Fruit fly (Drosophila melanogaster) whole organism, embryonic: ENCODE measurements around the gene CG43638.

Experiments
- Awh ChIP-seq: fragments of 200-800 bp; sonication (Bioruptor generic); IDR thresholded peaks from 2 replicates; pipeline ENCODE4, ENCODE4 v1.3.6; 2022; ENCODE audit warnings: missing biosample characterization, missing genetic modification characterization
- CG10431 ChIP-seq: fragments of 200-800 bp; sonication (Bioruptor generic); optimal IDR thresholded peaks from 3 replicates; lab custom pipeline; 2018; ENCODE audit warnings: missing biosample characterization, mild to moderate bottlenecking, missing genetic modification characterization
- CG12391 ChIP-seq: fragments of 200-800 bp; sonication (Bioruptor generic); optimal IDR thresholded peaks from 3 replicates; lab custom pipeline; 2018; ENCODE audit warnings: missing biosample characterization, mild to moderate bottlenecking, missing genetic modification characterization, moderate library complexity
- CG13894 ChIP-seq: fragments of 200-800 bp; sonication (Bioruptor generic); optimal IDR thresholded peaks from 3 replicates; lab custom pipeline; 2018; ENCODE audit warnings: missing biosample characterization, mild to moderate bottlenecking, missing genetic modification characterization, moderate library complexity
- CG14710 ChIP-seq: fragments of 200-800 bp; sonication (Bioruptor generic); optimal IDR thresholded peaks from 3 replicates; lab custom pipeline; 2019; ENCODE audit warnings: missing biosample characterization, mild to moderate bottlenecking, missing genetic modification characterization, moderate library complexity
- CG15269 ChIP-seq: fragments of 200-800 bp; sonication (Bioruptor generic); optimal IDR thresholded peaks from 2 replicates; lab custom pipeline; 2018; ENCODE audit warnings: missing biosample characterization, mild to moderate bottlenecking, missing genetic modification characterization, moderate library complexity
- CG17359 ChIP-seq: fragments of 200-800 bp; sonication (Bioruptor generic); optimal IDR thresholded peaks from 3 replicates; lab custom pipeline; 2018; ENCODE audit warnings: missing biosample characterization, mild to moderate bottlenecking, missing genetic modification characterization, moderate library complexity
- CG18599 ChIP-seq: fragments of 200-800 bp; sonication (Bioruptor generic); optimal IDR thresholded peaks from 3 replicates; lab custom pipeline; 2017; ENCODE audit warnings: missing biosample characterization, missing genetic modification characterization, mild to moderate bottlenecking, moderate library complexity, missing genetic modification reagents
- CG2120 ChIP-seq: fragments of 200-800 bp; sonication (Bioruptor generic); optimal IDR thresholded peaks from 3 replicates; lab custom pipeline; 2016; ENCODE audit warnings: missing biosample characterization, missing genetic modification characterization
- CG2678 ChIP-seq: fragments of 200-800 bp; sonication (Bioruptor generic); optimal IDR thresholded peaks from 3 replicates; lab custom pipeline; 2019; ENCODE audit warnings: missing biosample characterization, mild to moderate bottlenecking, missing genetic modification characterization, moderate library complexity
- CG2712 ChIP-seq: fragments of 200-800 bp; optimal IDR thresholded peaks from 3 replicates; lab custom pipeline; 2019; ENCODE audit warnings: missing biosample characterization, mild to moderate bottlenecking, missing genetic modification characterization, moderate library complexity
- CG31365 ChIP-seq: fragments of 200-800 bp; sonication (Bioruptor generic); optimal IDR thresholded peaks from 2 replicates; lab custom pipeline; 2018; ENCODE audit warnings: missing biosample characterization, mild to moderate bottlenecking, missing genetic modification characterization
- CG33557 ChIP-seq: fragments of 200-800 bp; sonication (Bioruptor generic); optimal IDR thresholded peaks from 2 replicates; lab custom pipeline; 2019; ENCODE audit warnings: missing biosample characterization, mild to moderate bottlenecking, missing genetic modification characterization, moderate library complexity
- CG6813 ChIP-seq: fragments of 200-800 bp; sonication (Bioruptor generic); optimal IDR thresholded peaks from 2 replicates; lab custom pipeline; 2017; ENCODE audit warnings: missing biosample characterization, missing genetic modification characterization, mild to moderate bottlenecking, moderate library complexity, missing genetic modification reagents
- CG7556 ChIP-seq: fragments of 200-800 bp; sonication (Bioruptor generic); optimal IDR thresholded peaks from 2 replicates; lab custom pipeline; 2017; ENCODE audit warnings: missing biosample characterization, mild to moderate bottlenecking, missing genetic modification characterization
- CG7839 ChIP-seq: fragments of 200-800 bp; sonication (Bioruptor generic); optimal IDR thresholded peaks from 3 replicates; lab custom pipeline; 2018; ENCODE audit warnings: missing biosample characterization, mild to moderate bottlenecking, missing genetic modification characterization, moderate library complexity
- CG8924 ChIP-seq: fragments of 200-800 bp; optimal IDR thresholded peaks from 3 replicates; lab custom pipeline; 2019; ENCODE audit warnings: missing biosample characterization, mild to moderate bottlenecking, missing genetic modification characterization, moderate library complexity
- CG9727 ChIP-seq: fragments of 200-800 bp; sonication (Bioruptor generic); optimal IDR thresholded peaks from 3 replicates; lab custom pipeline; 2017; ENCODE audit warnings: missing biosample characterization, mild to moderate bottlenecking, missing genetic modification characterization
- Camta ChIP-seq: fragments of 200-800 bp; sonication (Bioruptor generic); optimal IDR thresholded peaks from 2 replicates; lab custom pipeline; 2016; ENCODE audit warnings: missing biosample characterization, missing genetic modification characterization
- Doc2 ChIP-seq: fragments of 200-800 bp; sonication (Bioruptor generic); IDR thresholded peaks from 2 replicates; pipeline ENCODE4 v1.3.6; 2022; ENCODE audit warnings: missing biosample characterization, missing genetic modification characterization
- E2f2 ChIP-seq: fragments of 200-800 bp; sonication (Bioruptor generic); IDR thresholded peaks from 2 replicates; pipeline ENCODE4 v1.3.6; 2022; ENCODE audit warnings: missing biosample characterization, missing genetic modification characterization
- Fer1 ChIP-seq: fragments of 200-800 bp; sonication (Bioruptor generic); optimal IDR thresholded peaks from 2 replicates; lab custom pipeline; 2017; ENCODE audit warnings: missing biosample characterization, mild to moderate bottlenecking, missing genetic modification characterization
- Fer3 ChIP-seq: fragments of 200-800 bp; sonication (Bioruptor generic); optimal IDR thresholded peaks from 2 replicates; lab custom pipeline; 2018; ENCODE audit warnings: missing biosample characterization, mild to moderate bottlenecking, missing genetic modification characterization, moderate library complexity
- Hand ChIP-seq: fragments of 200-800 bp; sonication (Bioruptor generic); optimal IDR thresholded peaks from 2 replicates; lab custom pipeline; 2017; ENCODE audit warnings: mild to moderate bottlenecking, missing biosample characterization, missing genetic modification reagents, missing genetic modification characterization
- Hr51 ChIP-seq, 2 experiments: fragments of 200-800 bp; sonication (Bioruptor generic); optimal IDR thresholded peaks; 2 replicates in 1 of 2; 3 replicates in 1 of 2; lab custom pipeline; 2016 to 2018; ENCODE audit warnings: missing biosample characterization in 2 of 2, missing genetic modification characterization in 2 of 2, mild to moderate bottlenecking in 1 of 2, moderate library complexity in 1 of 2
- Hr78 ChIP-seq, 2 experiments: fragments of 200-800 bp in 1 of 2; fragments of >200 bp in 1 of 2; sonication (Bioruptor generic) in 1 of 2; optimal IDR thresholded peaks; 2 replicates each; lab custom pipeline; 2017 to 2019; ENCODE audit warnings: missing biosample characterization in 2 of 2, missing genetic modification characterization in 2 of 2, mild to moderate bottlenecking in 1 of 2, moderate library complexity in 1 of 2
- NK7.1 ChIP-seq: fragments of 200-800 bp; sonication (Bioruptor generic); optimal IDR thresholded peaks from 3 replicates; lab custom pipeline; 2016; ENCODE audit warnings: missing biosample characterization, missing genetic modification characterization
- Nf-YA ChIP-seq: fragments of 200-800 bp; sonication (Bioruptor generic); IDR thresholded peaks from 2 replicates; pipeline ENCODE4 v1.3.6; 2022; ENCODE audit warnings: missing biosample characterization, missing genetic modification characterization
- PHDP ChIP-seq: fragments of 200-800 bp; sonication (Bioruptor generic); optimal IDR thresholded peaks from 3 replicates; lab custom pipeline; 2018; ENCODE audit warnings: missing biosample characterization, mild to moderate bottlenecking, missing genetic modification characterization, moderate library complexity
- Rfx ChIP-seq: fragments of 200-800 bp; sonication (Bioruptor generic); IDR thresholded peaks from 2 replicates; pipeline ENCODE4 v1.3.6; 2022; ENCODE audit warnings: missing biosample characterization, missing genetic modification characterization
- Side ChIP-seq: fragments of 200-800 bp; sonication (Bioruptor generic); optimal IDR thresholded peaks from 2 replicates; lab custom pipeline; 2016; ENCODE audit warnings: missing biosample characterization, missing genetic modification characterization
- Six4 ChIP-seq: fragments of 200-800 bp; sonication (Bioruptor generic); optimal IDR thresholded peaks from 2 replicates; lab custom pipeline; 2016; ENCODE audit warnings: missing biosample characterization, missing genetic modification characterization
- chif ChIP-seq, 2 experiments: fragments of 200-800 bp; sonication (Bioruptor generic); optimal IDR thresholded peaks; 3 replicates each; lab custom pipeline; 2016; ENCODE audit warnings: missing biosample characterization in 2 of 2, missing genetic modification characterization in 2 of 2
- en ChIP-seq: fragments of 200-800 bp; sonication (Bioruptor generic); optimal IDR thresholded peaks from 2 replicates; lab custom pipeline; 2016; ENCODE audit warnings: missing biosample characterization, missing genetic modification characterization
- exex ChIP-seq: fragments of 200-800 bp; sonication (Bioruptor generic); optimal IDR thresholded peaks from 4 replicates; lab custom pipeline; 2018; ENCODE audit warnings: missing biosample characterization, mild to moderate bottlenecking, missing genetic modification characterization, moderate library complexity
- gro ChIP-seq: fragments of 200-800 bp; sonication (Bioruptor generic); optimal IDR thresholded peaks from 2 replicates; lab custom pipeline; 2016; ENCODE audit warnings: missing biosample characterization, missing genetic modification characterization
- kni ChIP-seq: fragments of 200-800 bp; sonication (Bioruptor generic); optimal IDR thresholded peaks from 3 replicates; lab custom pipeline; 2017; ENCODE audit warnings: mild to moderate bottlenecking, missing biosample characterization, missing genetic modification reagents, missing genetic modification characterization
- lola ChIP-seq, 3 experiments: fragments of >200 bp in 2 of 3; fragments of 200-800 bp in 1 of 3; sonication (Bioruptor generic) in 1 of 3; optimal IDR thresholded peaks; 2 replicates each; lab custom pipeline; 2017 to 2019; ENCODE audit warnings: missing biosample characterization in 3 of 3, missing genetic modification characterization in 3 of 3, mild to moderate bottlenecking in 1 of 3, moderate library complexity in 1 of 3
- otp ChIP-seq: fragments of 200-800 bp; sonication (Bioruptor generic); IDR thresholded peaks from 3 replicates; pipeline ENCODE4, ENCODE4 v1.3.6; 2022; ENCODE audit warnings: missing biosample characterization, missing genetic modification characterization
- sens ChIP-seq: fragments of 200-800 bp; sonication (Bioruptor generic); peaks from one replicate; lab custom pipeline; 2016; ENCODE audit warnings: missing biosample characterization, missing genetic modification characterization
- slbo ChIP-seq: fragments of 200-800 bp; sonication (Bioruptor generic); IDR thresholded peaks from 2 replicates; pipeline ENCODE4 v1.3.6; 2022; ENCODE audit warnings: missing biosample characterization, missing genetic modification characterization
- tin ChIP-seq: fragments of 200-800 bp; sonication (Bioruptor generic); optimal IDR thresholded peaks from 3 replicates; lab custom pipeline; 2016; ENCODE audit warnings: missing biosample characterization, missing genetic modification characterization

The CG43638 gene

dm6 chr3L:12078551-12079318 lies 34.4 kb downstream of the CG43638 start (continued):
- peak; percentile 6 for TF ChIP-seq CG17359
- TF ChIP-seq exex, result peak; percentile 24
- TF ChIP-seq kni, result peak; percentile 89
- no peak for TF ChIP-seq Six4 (GFP tag; lab: Kevin White, UChicago)
- TF ChIP-seq Nf-YA (GFP tag; lab: Robert Waterston, UW), result no peak
- peak; percentile 16 for TF ChIP-seq CG18599 (GFP tag; lab: Kevin White, UChicago)
- TF ChIP-seq CG12391, result no peak
- peak; percentile 26 for TF ChIP-seq CG2712 (tag; lab: Kevin White, UChicago)
- no peak for TF ChIP-seq en
- peak; percentile 15; the same call in 1 of the 2 replicates for TF ChIP-seq E2f2 (GFP tag; lab: Robert Waterston, UW)
- peak; percentile 27 for TF ChIP-seq Fer1 (GFP tag; lab: Kevin White, UChicago)
- 0 out of 2 replicates have a peak, but pooled peaks have one; percentile 12 for TF ChIP-seq slbo
- TF ChIP-seq PHDP, result peak; percentile 13
- TF ChIP-seq CG9727, result peak; percentile 23
- TF ChIP-seq CG33557 (GFP tag; lab: Kevin White, UChicago), result peak; percentile 69
- no peak for TF ChIP-seq CG31365 (tag; lab: Kevin White, UChicago)
- TF ChIP-seq CG2120 (GFP tag; lab: Kevin White, UChicago), result no peak
- peak; percentile 50 for TF ChIP-seq CG2678 (tag; lab: Kevin White, UChicago)
- peak; percentile 62 for TF ChIP-seq CG10431 (GFP tag; lab: Kevin White, UChicago)
- TF ChIP-seq CG7839 (tag; lab: Kevin White, UChicago), result peak; percentile 17
- no peak for TF ChIP-seq NK7.1 (GFP tag; lab: Kevin White, UChicago)
- peak; percentile 33 for TF ChIP-seq CG13894 (tag; lab: Kevin White, UChicago)
- TF ChIP-seq tin (GFP tag; lab: Kevin White, UChicago), result no peak
- peak; percentile 33 for TF ChIP-seq Fer3 (tag; lab: Kevin White, UChicago)
- peak; percentile 23 for TF ChIP-seq CG6813 (GFP tag; lab: Kevin White, UChicago)
- TF ChIP-seq Hand (GFP tag; lab: Kevin White, UChicago), result no peak
- TF ChIP-seq chif (GFP tag; optimal IDR thresholded peaks at IDR 0.05; lab: Kevin White, UChicago), result no peak
- TF ChIP-seq Doc2 (GFP tag; lab: Robert Waterston, UW), result no peak
- TF ChIP-seq Camta (GFP tag; lab: Kevin White, UChicago), result no peak
- TF ChIP-seq CG15269 (tag; lab: Kevin White, UChicago), result peak; percentile 41
- peak in 1 of 2 experiments; percentile 22 for TF ChIP-seq Hr51 (GFP tag; optimal IDR thresholded peaks at IDR 0.05; lab: Kevin White, UChicago)
- TF ChIP-seq Side, result peak; percentile 31
- TF ChIP-seq CG14710, result peak; percentile 47
- 0 out of 3 replicates have a peak, but pooled peaks have one; percentile 11 for TF ChIP-seq otp
- TF ChIP-seq gro (GFP tag; lab: Kevin White, UChicago), result peak; percentile 1
- TF ChIP-seq CG8924 (tag; lab: Kevin White, UChicago), result peak; percentile 26
- TF ChIP-seq sens (GFP tag; lab: Kevin White, UChicago), result peak; percentile 16
- TF ChIP-seq CG7556 (GFP tag; lab: Kevin White, UChicago), result peak; percentile 24
- TF ChIP-seq Hr78 (GFP tag; optimal IDR thresholded peaks at IDR 0.05; lab: Kevin White, UChicago), result peak in 1 of 2 experiments; percentile 0
- 0 out of 2 replicates have a peak, but pooled peaks have one; percentile 18 for TF ChIP-seq Rfx (GFP tag; lab: Robert Waterston, UW)
- TF ChIP-seq Awh (GFP tag; lab: Robert Waterston, UW), result 0 out of 2 replicates have a peak, but pooled peaks have one; percentile 39
- TF ChIP-seq lola (GFP tag; optimal IDR thresholded peaks at IDR 0.05; lab: Kevin White, UChicago), result peak in 1 of 3 experiments; percentile 5
